Worm (Caenorhabditis elegans) whole organism, midembryonic: Measurements from ENCODE around the gene C33A12.4.

Source experiments
- T22C8.4 ChIP-seq: fragments of 200-800 bp; sonication (Bioruptor generic); IDR thresholded peaks from 2 replicates; pipeline ENCODE4 v1.3.6; 2022; ENCODE audit warnings: missing genetic modification characterization, missing compliant biosample characterization
- cog-1 ChIP-seq: sonication (generic microtip); optimal IDR thresholded peaks from 2 replicates; lab custom pipeline; 2016; ENCODE audit warnings: missing genetic modification characterization, missing compliant biosample characterization
- flt-1 ChIP-seq: fragments of 200-800 bp; sonication (Bioruptor generic); IDR thresholded peaks from 2 replicates; pipeline ENCODE4 v1.3.6; 2022; ENCODE audit warnings: missing genetic modification characterization, missing compliant biosample characterization
- klf-2 ChIP-seq: fragments of 200-800 bp; sonication (Bioruptor generic); conservative IDR thresholded peaks from 2 replicates; pipeline ENCODE4 v1.3.6; 2022; ENCODE audit warnings: missing genetic modification reagents, missing genetic modification characterization, missing compliant biosample characterization
- med-1 ChIP-seq: sonication (generic microtip); optimal IDR thresholded peaks from 2 replicates; lab custom pipeline; 2017; ENCODE audit warnings: missing genetic modification characterization, mild to moderate bottlenecking, missing compliant biosample characterization, antibody characterized with exemption, missing genetic modification reagents; ENCODE audit not compliant: insufficient read depth
- ref-1 ChIP-seq: fragments of 200-800 bp; sonication (Bioruptor generic); conservative IDR thresholded peaks from 2 replicates; pipeline ENCODE4 v1.3.6; 2022; ENCODE audit warnings: missing genetic modification reagents, missing genetic modification characterization, missing compliant biosample characterization
- tab-1 ChIP-seq: fragments of 200-800 bp; sonication (Bioruptor generic); IDR thresholded peaks from 2 replicates; pipeline ENCODE4 v1.3.6; 2022; ENCODE audit warnings: missing genetic modification characterization, missing compliant biosample characterization
- ztf-23 ChIP-seq: fragments of 200-800 bp; sonication (Bioruptor generic); IDR thresholded peaks from 2 replicates; pipeline ENCODE4 v1.3.6; 2022; ENCODE audit warnings: missing genetic modification reagents, missing genetic modification characterization, missing compliant biosample characterization
- ztf-29 ChIP-seq: fragments of 200-800 bp; sonication (Bioruptor generic); IDR thresholded peaks from 2 replicates; pipeline ENCODE4 v1.3.6; 2022; ENCODE audit warnings: missing genetic modification reagents, missing genetic modification characterization, missing compliant biosample characterization

Gene C33A12.4

DNA sequence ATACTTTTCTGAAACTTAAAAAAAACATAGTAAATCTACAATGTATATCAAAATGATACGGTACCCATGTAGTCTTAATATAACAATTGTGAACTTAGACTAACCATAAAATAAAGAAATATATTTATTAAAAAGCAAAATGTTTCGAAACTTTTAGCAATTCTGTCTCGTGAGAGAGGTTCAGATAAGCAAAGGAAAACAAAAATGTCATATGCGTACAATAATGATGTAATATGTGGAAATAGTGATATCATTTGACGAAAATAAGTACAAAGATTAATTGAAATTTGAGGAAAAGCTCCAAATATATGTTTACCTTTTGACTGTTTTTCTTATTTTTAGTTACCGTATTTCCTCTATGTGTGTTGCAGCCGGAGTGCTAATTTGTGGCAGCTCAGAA lies 3.8 kb upstream of the C33A12.4 start:
- TF ChIP-seq klf-2 (GFP tag; lab: Robert Waterston, UW) (no peak), tab-1 (no peak), med-1 (GFP tag; lab: Kevin White, UChicago) (no peak), T22C8.4 (GFP tag; lab: Robert Waterston, UW) (no peak), ztf-23 (no peak), ref-1 (GFP tag; lab: Robert Waterston, UW) (no peak), cog-1 (tag; lab: Kevin White, UChicago) (no peak), ztf-29 (GFP tag; lab: Robert Waterston, UW) (no peak), flt-1 (no peak)

DNA sequence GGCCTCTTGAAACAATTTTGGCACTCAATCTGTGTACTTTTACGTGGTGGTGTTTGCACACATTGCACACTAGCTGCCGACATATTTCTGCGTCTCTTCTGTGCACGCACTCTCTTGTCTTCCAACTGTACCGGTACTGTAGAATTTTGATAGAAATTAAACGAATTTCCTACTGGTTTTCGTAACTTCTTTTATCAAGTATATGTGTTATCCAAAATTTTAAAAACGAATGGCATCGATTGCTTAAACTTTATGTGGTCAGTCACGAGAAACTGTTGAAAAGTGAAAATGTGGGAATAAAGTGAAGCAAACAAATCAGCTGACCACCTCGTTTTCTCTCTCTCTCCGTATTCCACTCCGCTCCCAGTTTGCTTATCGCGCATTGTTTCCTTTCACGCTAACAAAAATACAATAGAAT lies 3.0 kb upstream of the C33A12.4 start:
- TF ChIP-seq klf-2 (GFP tag; lab: Robert Waterston, UW), result no peak
- no peak for TF ChIP-seq ref-1 (GFP tag; lab: Robert Waterston, UW)
- no peak for TF ChIP-seq T22C8.4 (GFP tag; lab: Robert Waterston, UW)

DNA sequence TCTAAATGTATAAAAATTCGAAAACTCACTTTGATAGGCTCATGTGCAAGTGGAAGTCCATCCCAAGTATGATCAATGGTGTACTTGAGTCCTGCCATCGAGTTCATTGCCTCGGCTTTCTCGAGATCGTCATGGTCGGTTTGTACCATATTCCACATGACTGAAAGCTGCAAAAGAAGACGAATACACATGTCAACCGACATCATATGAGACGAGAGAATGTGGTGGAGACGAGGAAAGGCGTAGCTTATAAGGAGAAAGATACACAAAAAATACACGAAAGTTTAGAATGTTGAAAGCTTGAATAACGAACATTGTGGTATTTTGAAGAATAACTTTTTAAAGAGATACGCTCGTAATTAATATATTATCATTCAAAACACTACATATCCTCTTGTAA lies 2.5 kb upstream of the C33A12.4 start, which contains the start of gene C33A12.3:
Gene C33A12.3, minus strand, starts transcription at position 167 of the 400 bp plus-strand sequence.
- no peak for TF ChIP-seq T22C8.4 (GFP tag; lab: Robert Waterston, UW)
- no peak for TF ChIP-seq flt-1
- no peak for TF ChIP-seq ztf-23
- TF ChIP-seq cog-1 (tag; lab: Kevin White, UChicago), result no peak
- no peak for TF ChIP-seq tab-1
- TF ChIP-seq ref-1 (GFP tag; lab: Robert Waterston, UW), result no peak
- no peak for TF ChIP-seq ztf-29 (GFP tag; lab: Robert Waterston, UW)
- no peak for TF ChIP-seq med-1 (GFP tag; lab: Kevin White, UChicago)
- no peak for TF ChIP-seq klf-2 (GFP tag; lab: Robert Waterston, UW)

DNA sequence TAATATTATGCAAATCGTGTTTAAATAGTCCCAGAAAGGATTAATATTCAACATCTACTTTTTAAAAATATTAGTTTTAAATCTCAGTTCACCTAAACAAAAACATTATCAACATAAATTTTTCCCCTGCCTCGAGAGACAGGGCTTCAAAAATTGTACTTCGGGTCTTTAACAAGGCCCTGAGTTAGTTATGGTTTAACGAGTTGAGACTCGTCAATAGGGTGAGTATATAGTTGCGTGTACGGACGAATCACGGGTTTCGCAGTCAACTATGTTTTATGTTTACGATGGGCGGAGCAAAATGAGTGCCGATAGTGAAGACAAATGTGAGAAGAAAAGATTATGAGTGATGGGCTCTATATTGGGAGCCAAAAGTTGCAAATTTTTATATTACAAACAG lies 1.3 kb upstream of the C33A12.4 start:
- TF ChIP-seq ref-1 (GFP tag; lab: Robert Waterston, UW) (no peak), flt-1 (no peak), klf-2 (GFP tag; lab: Robert Waterston, UW) (no peak), med-1 (GFP tag; lab: Kevin White, UChicago) (no peak), ztf-29 (GFP tag; lab: Robert Waterston, UW) (no peak), cog-1 (tag; lab: Kevin White, UChicago) (no peak), ztf-23 (no peak), T22C8.4 (GFP tag; lab: Robert Waterston, UW) (no peak), tab-1 (no peak)

DNA sequence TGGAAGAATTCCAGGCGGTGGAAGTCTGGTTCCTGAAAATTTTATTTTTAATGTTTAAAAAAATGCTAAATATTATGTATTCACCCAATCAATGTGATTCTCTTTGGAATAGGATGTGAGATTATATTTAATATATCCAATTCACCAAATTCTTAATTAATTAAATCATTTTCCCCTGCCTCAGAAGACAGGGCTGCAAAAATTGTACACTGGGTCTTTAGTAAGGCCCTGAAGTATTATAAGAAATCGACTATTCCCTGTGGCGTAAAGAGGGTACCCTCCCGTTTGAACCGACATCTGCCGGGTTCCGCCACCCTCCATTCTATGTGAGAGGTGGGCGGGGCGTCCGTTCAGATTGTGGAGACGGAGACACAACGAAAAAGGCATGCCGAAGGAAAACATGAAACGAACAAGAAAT lies 861 bp upstream of the C33A12.4 start:
- no peak for TF ChIP-seq ztf-23
- TF ChIP-seq T22C8.4 (GFP tag; lab: Robert Waterston, UW), result no peak
- TF ChIP-seq med-1 (GFP tag; lab: Kevin White, UChicago), result no peak
- no peak for TF ChIP-seq cog-1 (tag; lab: Kevin White, UChicago)
- TF ChIP-seq ref-1 (GFP tag; lab: Robert Waterston, UW), result no peak
- no peak for TF ChIP-seq ztf-29 (GFP tag; lab: Robert Waterston, UW)
- TF ChIP-seq klf-2 (GFP tag; lab: Robert Waterston, UW), result no peak
- no peak for TF ChIP-seq tab-1
- no peak for TF ChIP-seq flt-1

DNA sequence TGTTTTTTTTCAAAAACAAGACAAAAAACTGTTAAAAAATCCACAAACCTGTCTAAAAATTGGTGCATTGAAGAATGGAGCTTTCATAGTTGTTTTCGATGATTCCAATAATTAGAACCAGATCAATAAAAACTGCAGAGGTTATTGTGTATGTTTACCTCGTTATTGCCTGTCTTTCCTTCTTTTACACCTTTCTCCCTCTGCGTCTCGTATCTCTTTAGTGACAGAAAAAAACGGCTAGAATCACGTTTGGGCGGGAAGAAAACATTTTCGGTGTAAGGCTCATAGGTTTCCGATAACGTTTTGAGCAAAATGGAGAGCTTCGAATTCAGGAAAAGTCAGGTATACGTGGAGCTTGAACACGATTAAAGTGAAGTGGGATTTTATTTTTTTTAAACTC lies 1.8 kb downstream of the C33A12.4 start, which contains the start of gene ethe-1:
Gene ethe-1, minus strand, starts transcription at position 150 of the 400 bp plus-strand sequence.
- TF ChIP-seq T22C8.4 (GFP tag; lab: Robert Waterston, UW), result no peak
- TF ChIP-seq ztf-29 (GFP tag; lab: Robert Waterston, UW), result no peak
- TF ChIP-seq ref-1 (GFP tag; lab: Robert Waterston, UW), result no peak
- no peak for TF ChIP-seq tab-1
- TF ChIP-seq klf-2 (GFP tag; lab: Robert Waterston, UW), result no peak
- TF ChIP-seq med-1 (GFP tag; lab: Kevin White, UChicago), result no peak
- TF ChIP-seq flt-1, result no peak
- no peak for TF ChIP-seq ztf-23
- TF ChIP-seq cog-1 (tag; lab: Kevin White, UChicago), result no peak

DNA sequence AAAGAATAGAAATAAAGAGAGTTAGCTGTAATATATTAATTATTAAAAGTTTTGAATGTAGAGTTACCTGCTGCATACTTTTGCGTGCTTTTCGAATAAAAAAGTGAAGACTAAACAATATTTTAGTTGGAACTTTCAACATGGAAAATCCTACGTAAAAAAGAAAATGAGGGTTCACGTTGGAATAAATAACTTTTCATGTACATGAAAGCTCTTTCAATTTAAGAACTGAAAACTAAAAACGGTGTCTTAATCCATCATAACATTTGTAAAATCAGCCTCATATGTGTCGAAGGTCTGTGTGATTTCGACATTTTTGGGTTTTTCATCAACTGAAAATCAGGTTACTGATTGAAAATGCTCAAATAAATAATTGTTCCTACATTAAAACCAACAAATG lies 4.1 kb downstream of the C33A12.4 start, which contains the start of gene ttr-9:
Gene ttr-9, minus strand, starts transcription at position 101 of the 400 bp plus-strand sequence.
- TF ChIP-seq flt-1, result no peak
- no peak for TF ChIP-seq ztf-29 (GFP tag; lab: Robert Waterston, UW)
- TF ChIP-seq ref-1 (GFP tag; lab: Robert Waterston, UW), result no peak
- no peak for TF ChIP-seq ztf-23
- no peak for TF ChIP-seq T22C8.4 (GFP tag; lab: Robert Waterston, UW)
- TF ChIP-seq med-1 (GFP tag; lab: Kevin White, UChicago), result no peak
- no peak for TF ChIP-seq cog-1 (tag; lab: Kevin White, UChicago)
- no peak for TF ChIP-seq tab-1
- no peak for TF ChIP-seq klf-2 (GFP tag; lab: Robert Waterston, UW)

DNA sequence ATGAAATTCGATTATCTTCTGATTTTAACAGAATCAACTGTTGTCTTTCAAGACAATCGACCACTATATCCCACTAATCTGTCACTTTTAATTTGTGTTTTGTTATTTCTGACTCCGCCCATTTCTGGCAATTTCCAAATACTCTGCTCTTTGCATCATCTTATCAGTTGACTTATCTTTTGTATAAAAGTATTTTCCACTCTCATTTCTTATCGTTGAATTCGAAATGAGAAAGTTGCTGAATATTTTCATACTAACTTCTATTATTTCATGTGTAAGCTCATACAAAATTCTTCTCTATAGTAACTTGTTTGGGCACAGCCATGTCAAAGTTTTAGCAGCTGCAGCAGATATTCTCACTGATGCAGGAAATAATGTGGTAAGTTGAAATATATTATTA lies 10.3 kb downstream of the C33A12.4 start, which contains the start of gene ugt-21:
Gene ugt-21, plus strand, starts transcription at position 212 of the 400 bp plus-strand sequence.
- TF ChIP-seq ztf-23, result no peak
- TF ChIP-seq klf-2 (GFP tag; lab: Robert Waterston, UW), result no peak
- no peak for TF ChIP-seq med-1 (GFP tag; lab: Kevin White, UChicago)
- TF ChIP-seq flt-1, result no peak
- TF ChIP-seq T22C8.4 (GFP tag; lab: Robert Waterston, UW), result no peak
- TF ChIP-seq cog-1 (tag; lab: Kevin White, UChicago), result no peak
- TF ChIP-seq ztf-29 (GFP tag; lab: Robert Waterston, UW), result no peak
- TF ChIP-seq ref-1 (GFP tag; lab: Robert Waterston, UW), result no peak
- no peak for TF ChIP-seq tab-1

DNA sequence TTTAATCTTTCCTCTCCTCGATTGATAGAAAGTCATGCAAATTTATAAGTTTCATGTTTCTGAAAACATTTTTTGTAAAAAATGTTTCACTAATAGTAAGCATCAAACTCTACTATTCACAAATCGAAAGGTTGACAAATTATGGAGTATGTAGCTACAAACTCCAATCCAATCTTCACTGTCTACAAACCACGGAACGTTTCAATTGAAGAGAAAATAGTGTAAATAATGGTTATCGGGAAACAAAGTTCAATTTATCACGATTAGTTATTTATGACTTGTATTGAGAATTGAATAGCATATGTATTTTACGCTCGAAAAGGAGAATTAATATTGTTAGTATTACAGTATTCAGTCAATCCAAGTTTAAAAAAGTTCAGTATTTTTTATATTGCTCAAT lies 10.7 kb downstream of the C33A12.4 start:
- TF ChIP-seq T22C8.4 (GFP tag; lab: Robert Waterston, UW), result no peak
- TF ChIP-seq flt-1, result no peak
- no peak for TF ChIP-seq tab-1
- TF ChIP-seq ztf-29 (GFP tag; lab: Robert Waterston, UW), result no peak
- no peak for TF ChIP-seq ref-1 (GFP tag; lab: Robert Waterston, UW)
- no peak for TF ChIP-seq cog-1 (tag; lab: Kevin White, UChicago)
- no peak for TF ChIP-seq med-1 (GFP tag; lab: Kevin White, UChicago)
- TF ChIP-seq ztf-23, result no peak
- no peak for TF ChIP-seq klf-2 (GFP tag; lab: Robert Waterston, UW)
